Fruit fly (Drosophila melanogaster): Measurements from ENCODE around the gene CG9663.

Gene CG9663

dm6 chr2L:3348146-3348747 is 45.3 kb upstream of the CG9663 start (continued):
- peak; percentile 78; the same call in 1 of the 2 replicates for TF ChIP-seq aop (GFP tag; IDR thresholded peaks at IDR 0.05)
- TF ChIP-seq CG8281 (tag; optimal IDR thresholded peaks at IDR 0.05), result peak; percentile 41
- TF ChIP-seq CG9817 (tag; optimal IDR thresholded peaks at IDR 0.05), result peak; percentile 24
- peak; percentile 12 for TF ChIP-seq MESR4 (GFP tag; optimal IDR thresholded peaks at IDR 0.05)
- peak; percentile 43 for TF ChIP-seq CG16815 (GFP tag; optimal IDR thresholded peaks at IDR 0.05)
- peak; percentile 44 for TF ChIP-seq CG1792 (GFP tag; optimal IDR thresholded peaks at IDR 0.05)
- peak; percentile 75 for TF ChIP-seq CG6272 (GFP tag; IDR thresholded peaks at IDR 0.05)
- TF ChIP-seq CG31224 (GFP tag; IDR thresholded peaks at IDR 0.05), result 0 out of 2 replicates have a peak, but pooled peaks have one; percentile 13
- peak; percentile 79 for TF ChIP-seq nom (GFP tag; optimal IDR thresholded peaks at IDR 0.05)
- peak; percentile 77 for TF ChIP-seq lab (GFP tag; optimal IDR thresholded peaks at IDR 0.05)
- TF ChIP-seq ash1 (GFP tag; optimal IDR thresholded peaks at IDR 0.05), result no peak
- TF ChIP-seq tgo (GFP tag; IDR thresholded peaks at IDR 0.05), result peak; percentile 84
- no peak for TF ChIP-seq CG12744 (GFP tag; optimal IDR thresholded peaks at IDR 0.05)
- peak; percentile 73 for TF ChIP-seq CG12219 (GFP tag; optimal IDR thresholded peaks at IDR 0.05)
- TF ChIP-seq Jarid2 (GFP tag; optimal IDR thresholded peaks at IDR 0.05), result peak; percentile 50
- peak in 1 of 2 experiments; percentile 75 for TF ChIP-seq Eip74EF (GFP tag; optimal IDR thresholded peaks at IDR 0.05)
- no peak for TF ChIP-seq CG10565 (GFP tag; optimal IDR thresholded peaks at IDR 0.05)
- peak; percentile 80 for TF ChIP-seq onecut (GFP tag; IDR thresholded peaks at IDR 0.05)
- peak; percentile 84 for TF ChIP-seq ewg (GFP tag; optimal IDR thresholded peaks at IDR 0.05)
- TF ChIP-seq Sry-β (GFP tag; optimal IDR thresholded peaks at IDR 0.05), result peak; percentile 39
- peak; percentile 14 for TF ChIP-seq CG15514 (GFP tag; optimal IDR thresholded peaks at IDR 0.05)
- TF ChIP-seq CG31365 (tag; optimal IDR thresholded peaks at IDR 0.05), result peak; percentile 28
- TF ChIP-seq CG1529 (GFP tag; optimal IDR thresholded peaks at IDR 0.05), result peak; percentile 85
- TF ChIP-seq fu2 (GFP tag; optimal IDR thresholded peaks at IDR 0.05), result peak; percentile 12
- peak; percentile 76 for TF ChIP-seq bcd (GFP tag; optimal IDR thresholded peaks at IDR 0.05)
- no peak for TF ChIP-seq grn (GFP tag; optimal IDR thresholded peaks at IDR 0.05)
- peak; percentile 91 for TF ChIP-seq sens-2 (GFP tag; IDR thresholded peaks at IDR 0.05)
- TF ChIP-seq hkb (optimal IDR thresholded peaks at IDR 0.05), result no peak
- peak; percentile 91 for TF ChIP-seq hkb (GFP tag; IDR thresholded peaks at IDR 0.05)
- TF ChIP-seq Blimp-1 (GFP tag; optimal IDR thresholded peaks at IDR 0.05), result peak; percentile 91
- TF ChIP-seq CG11398 (GFP tag; optimal IDR thresholded peaks at IDR 0.05), result peak; percentile 2
- peak; percentile 53 to 57 for TF ChIP-seq Pdp1 (GFP tag; optimal IDR thresholded peaks at IDR 0.05)
- TF ChIP-seq sim (GFP tag; IDR thresholded peaks at IDR 0.05), result peak; percentile 67
- TF ChIP-seq tup (GFP tag; optimal IDR thresholded peaks at IDR 0.05), result no peak
- peak; percentile 52 for TF ChIP-seq CG33213 (GFP tag; optimal IDR thresholded peaks at IDR 0.05)
- TF ChIP-seq CG18476 (GFP tag; optimal IDR thresholded peaks at IDR 0.05), result peak; percentile 51
- TF ChIP-seq Mrtf (GFP tag; IDR thresholded peaks at IDR 0.05), result peak; percentile 75
- peak; percentile 48 for TF ChIP-seq MTF-1 (GFP tag; optimal IDR thresholded peaks at IDR 0.05; ENCODE audit: borderline replicate concordance)
- TF ChIP-seq ap (GFP tag; IDR thresholded peaks at IDR 0.05), result peak; percentile 86
- TF ChIP-seq CG8089 (GFP tag; optimal IDR thresholded peaks at IDR 0.05), result peak; percentile 52
- TF ChIP-seq chm (GFP tag; IDR thresholded peaks at IDR 0.05), result peak; percentile 87
- peak; percentile 90 for TF ChIP-seq H15 (GFP tag; IDR thresholded peaks at IDR 0.05)
- TF ChIP-seq zen2 (GFP tag; IDR thresholded peaks at IDR 0.05; ENCODE audit: partially characterized antibody), result no peak
- TF ChIP-seq CG8290 (GFP tag; optimal IDR thresholded peaks at IDR 0.05), result peak; percentile 22
- TF ChIP-seq CG8290 (tag; optimal IDR thresholded peaks at IDR 0.05), result no peak
- peak; percentile 77 for TF ChIP-seq Nf-YA (GFP tag; IDR thresholded peaks at IDR 0.05)
- peak; percentile 88 for TF ChIP-seq CG10979 (tag; optimal IDR thresholded peaks at IDR 0.05)
- peak; percentile 41; the same call in 1 of the 3 replicates for TF ChIP-seq CG6791 (GFP tag; IDR thresholded peaks at IDR 0.05; ENCODE audit: partially characterized antibody)
- peak; percentile 61 for TF ChIP-seq HHEX (GFP tag; optimal IDR thresholded peaks at IDR 0.05)
